Worm (Caenorhabditis elegans) whole organism, late embryonic: Measurements from ENCODE around the gene F44A2.7.

Source experiments
- K09A11.1 ChIP-seq: sonication (generic microtip); optimal IDR thresholded peaks from 2 replicates; lab custom pipeline; 2017; ENCODE audit warnings: antibody characterized with exemption, mild to moderate bottlenecking, missing genetic modification characterization, missing compliant biosample characterization; ENCODE audit not compliant: insufficient read depth
- T23F11.4 ChIP-seq: fragments of 200-800 bp; sonication (Bioruptor generic); optimal IDR thresholded peaks from 2 replicates; lab custom pipeline; 2018; ENCODE audit warnings: mild to moderate bottlenecking, missing genetic modification characterization, missing compliant biosample characterization
- Y22D7AL.16 ChIP-seq: sonication (generic microtip); optimal IDR thresholded peaks from 2 replicates; lab custom pipeline; 2016; ENCODE audit warnings: missing genetic modification characterization, missing compliant biosample characterization
- ahr-1 ChIP-seq: sonication (generic microtip); optimal IDR thresholded peaks from 2 replicates; lab custom pipeline; 2016; ENCODE audit warnings: missing genetic modification characterization, missing compliant biosample characterization
- ama-1 ChIP-seq: fragments of 150-350 bp; optimal IDR thresholded peaks from 2 replicates; lab custom pipeline; 2014
- ceh-14 ChIP-seq: sonication (generic microtip); optimal IDR thresholded peaks from 2 replicates; lab custom pipeline; 2016; ENCODE audit warnings: missing genotype, missing genetic modification characterization, missing compliant biosample characterization
- ceh-2 ChIP-seq: sonication (generic microtip); optimal IDR thresholded peaks from 2 replicates; lab custom pipeline; 2016; ENCODE audit warnings: missing genotype, missing genetic modification characterization, missing compliant biosample characterization
- ceh-24 ChIP-seq: sonication (generic microtip); optimal IDR thresholded peaks from 2 replicates; lab custom pipeline; 2016; ENCODE audit warnings: mild to moderate bottlenecking, missing genetic modification characterization, missing compliant biosample characterization
- ceh-31 ChIP-seq: sonication (generic microtip); optimal IDR thresholded peaks from 2 replicates; lab custom pipeline; 2016; ENCODE audit warnings: missing genetic modification characterization, missing compliant biosample characterization
- ceh-34 ChIP-seq: sonication (generic microtip); optimal IDR thresholded peaks from 2 replicates; lab custom pipeline; 2016; ENCODE audit warnings: mild to moderate bottlenecking, missing genetic modification characterization, missing compliant biosample characterization
- ceh-45 ChIP-seq: fragments of 200-800 bp; sonication (Bioruptor generic); IDR thresholded peaks from 2 replicates; pipeline ENCODE4 v1.3.6; 2022; ENCODE audit warnings: missing genetic modification reagents, missing genetic modification characterization, missing compliant biosample characterization
- ceh-48 ChIP-seq: sonication (generic microtip); optimal IDR thresholded peaks from 2 replicates; lab custom pipeline; 2016; ENCODE audit warnings: missing genetic modification characterization, inconsistent platforms, missing compliant biosample characterization
- ceh-9 ChIP-seq: sonication (generic microtip); optimal IDR thresholded peaks from 2 replicates; lab custom pipeline; 2016; ENCODE audit warnings: mild to moderate bottlenecking, missing genetic modification characterization, inconsistent platforms, missing compliant biosample characterization
- dmd-4 ChIP-seq: sonication (generic microtip); optimal IDR thresholded peaks from 2 replicates; lab custom pipeline; 2016; ENCODE audit warnings: borderline replicate concordance, missing genetic modification characterization, missing compliant biosample characterization
- elt-4 ChIP-seq: sonication (generic microtip); optimal IDR thresholded peaks from 2 replicates; lab custom pipeline; 2016; ENCODE audit warnings: missing genetic modification characterization, missing compliant biosample characterization
- eyg-1 ChIP-seq: sonication (generic microtip); optimal IDR thresholded peaks from 2 replicates; lab custom pipeline; 2016; ENCODE audit warnings: missing genotype, missing genetic modification characterization, missing compliant biosample characterization
- fkh-10 ChIP-seq: fragments of 150-350 bp; optimal IDR thresholded peaks from 2 replicates; lab custom pipeline; 2014; ENCODE audit warnings: missing biosample characterization, missing genetic modification reagents, missing genetic modification characterization
- gmeb-2 ChIP-seq: sonication (generic microtip); optimal IDR thresholded peaks from 2 replicates; lab custom pipeline; 2016; ENCODE audit warnings: missing genetic modification characterization, inconsistent platforms, missing compliant biosample characterization
- hlh-13 ChIP-seq: fragments of 200-800 bp; sonication (Bioruptor generic); optimal IDR thresholded peaks from 2 replicates; lab custom pipeline; 2018; ENCODE audit warnings: mild to moderate bottlenecking, missing genetic modification characterization, missing compliant biosample characterization
- hlh-30 ChIP-seq: sonication (generic microtip); optimal IDR thresholded peaks from 2 replicates; lab custom pipeline; 2017; ENCODE audit warnings: antibody characterized with exemption, missing genetic modification characterization, missing compliant biosample characterization; ENCODE audit not compliant: insufficient read depth
- hlh-6 ChIP-seq: sonication (generic microtip); optimal IDR thresholded peaks from 2 replicates; lab custom pipeline; 2016; ENCODE audit warnings: missing genotype, missing genetic modification characterization, missing compliant biosample characterization
- hlh-8 ChIP-seq: sonication (generic microtip); optimal IDR thresholded peaks from 2 replicates; lab custom pipeline; 2016; ENCODE audit warnings: missing genotype, missing genetic modification characterization, missing compliant biosample characterization
- mec-3 ChIP-seq: sonication (generic microtip); optimal IDR thresholded peaks from 2 replicates; lab custom pipeline; 2016; ENCODE audit warnings: borderline replicate concordance, missing genetic modification characterization, missing compliant biosample characterization
- nhr-11 ChIP-seq: fragments of 150-350 bp; optimal IDR thresholded peaks from 2 replicates; lab custom pipeline; 2014; ENCODE audit warnings: missing biosample characterization, missing genetic modification characterization
- nhr-232 ChIP-seq: sonication (generic microtip); optimal IDR thresholded peaks from 2 replicates; lab custom pipeline; 2016; ENCODE audit warnings: missing genetic modification characterization, missing compliant biosample characterization
- pat-9 ChIP-seq: fragments of 200-800 bp; sonication (Bioruptor generic); optimal IDR thresholded peaks from 2 replicates; lab custom pipeline; 2018; ENCODE audit warnings: mild to moderate bottlenecking, missing genetic modification characterization, moderate library complexity, missing compliant biosample characterization
- pha-4 ChIP-seq: fragments of 150-350 bp; optimal IDR thresholded peaks from 2 replicates; lab custom pipeline; 2018; ENCODE audit warnings: missing biosample characterization, missing genetic modification reagents, missing genetic modification characterization
- rnt-1 ChIP-seq: sonication (generic microtip); optimal IDR thresholded peaks from 2 replicates; lab custom pipeline; 2016; ENCODE audit warnings: missing genetic modification characterization, missing compliant biosample characterization
- sox-2 ChIP-seq: fragments of 200-800 bp; sonication (Bioruptor generic); IDR thresholded peaks from 2 replicates; pipeline ENCODE4 v1.3.6; 2022; ENCODE audit warnings: missing genetic modification reagents, missing genetic modification characterization, missing compliant biosample characterization
- tbx-2 ChIP-seq: sonication (generic microtip); optimal IDR thresholded peaks from 2 replicates; lab custom pipeline; 2016; ENCODE audit warnings: missing genetic modification characterization, missing compliant biosample characterization
- tbx-7 ChIP-seq: sonication (generic microtip); optimal IDR thresholded peaks from 2 replicates; lab custom pipeline; 2016; ENCODE audit warnings: missing genotype, missing genetic modification characterization, missing compliant biosample characterization
- ttx-3 ChIP-seq: sonication (generic microtip); optimal IDR thresholded peaks from 2 replicates; lab custom pipeline; 2016; ENCODE audit warnings: missing genetic modification reagents, missing genetic modification characterization, missing compliant biosample characterization
- unc-3 ChIP-seq, 2 experiments: fragments of 200-800 bp in 1 of 2; sonication (Bioruptor generic) in 1 of 2; sonication (generic microtip) in 1 of 2; conservative IDR thresholded peaks in 1 of 2; optimal IDR thresholded peaks in 1 of 2; 2 replicates each; pipeline versions ENCODE4 v1.3.6 to Lab custom; 2016 to 2022; ENCODE audit warnings: missing compliant biosample characterization in 2 of 2, missing genetic modification characterization in 2 of 2, missing genetic modification reagents in 1 of 2
- unc-42 ChIP-seq: sonication (generic microtip); optimal IDR thresholded peaks from 2 replicates; lab custom pipeline; 2016; ENCODE audit warnings: missing genotype, missing genetic modification characterization, missing compliant biosample characterization
- unc-55 ChIP-seq: sonication (generic microtip); optimal IDR thresholded peaks from 2 replicates; lab custom pipeline; 2017; ENCODE audit warnings: missing biosample characterization, missing genetic modification reagents, missing genetic modification characterization
- unc-86 ChIP-seq: sonication (generic microtip); optimal IDR thresholded peaks from 2 replicates; lab custom pipeline; 2016; ENCODE audit warnings: missing genetic modification characterization, missing compliant biosample characterization
- zip-5 ChIP-seq: sonication (generic microtip); optimal IDR thresholded peaks from 2 replicates; lab custom pipeline; 2016; ENCODE audit warnings: missing genetic modification characterization, missing compliant biosample characterization
- ztf-16 ChIP-seq: sonication (generic microtip); optimal IDR thresholded peaks from 2 replicates; lab custom pipeline; 2017; ENCODE audit warnings: missing genetic modification characterization, missing compliant biosample characterization

F44A2.7 gene

DNA sequence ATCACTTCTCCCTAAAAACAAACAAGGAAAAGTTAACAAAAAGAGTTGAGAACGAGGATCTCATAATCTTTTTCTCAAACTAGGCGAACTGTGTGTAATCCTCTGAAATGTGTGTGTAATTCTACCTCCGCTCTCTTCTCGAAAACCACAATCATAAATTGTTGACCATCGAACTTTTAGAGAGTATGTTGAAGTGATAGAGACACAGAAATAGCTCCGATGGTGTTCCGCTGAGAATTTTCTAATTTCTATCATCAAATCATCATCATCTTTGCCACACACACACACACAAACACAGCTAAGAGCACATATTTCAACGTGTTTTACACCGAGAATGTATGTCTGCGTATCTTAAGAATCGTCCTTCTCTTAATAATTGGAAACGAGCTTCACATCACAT, 25.7 kb upstream of the F44A2.7 start:
- TF ChIP-seq rnt-1 (tag; lab: Kevin White, UChicago): peak; percentile 60
- no peak for TF ChIP-seq pat-9
- TF ChIP-seq, all 69 proteins: peak for 1

DNA sequence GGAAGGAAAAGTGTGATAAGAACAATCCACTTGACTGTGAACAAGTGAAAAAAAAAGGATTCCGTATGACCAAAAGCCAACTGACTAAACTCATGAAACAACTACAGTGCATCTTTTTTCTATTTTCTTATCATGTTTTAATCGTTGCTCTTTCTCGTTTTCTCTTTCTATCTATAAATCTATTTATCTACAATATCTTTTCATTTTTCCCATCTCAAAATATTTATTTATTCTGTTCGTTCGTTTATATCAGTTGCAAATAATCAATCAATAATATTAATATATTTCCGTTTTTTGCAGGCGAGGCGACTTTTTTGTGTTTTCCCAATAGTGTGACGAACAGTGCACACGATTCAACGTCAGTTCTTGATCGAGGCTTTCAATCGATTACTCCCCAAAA, 24.0 kb upstream of the F44A2.7 start, which contains the start of gene F44A2.5:
Gene F44A2.5 (plus strand): TSS at position 301 of the 400 bp plus-strand sequence.
- TF ChIP-seq hlh-8 (no peak), nhr-11 (no peak), ceh-24 (no peak), unc-55 (GFP tag; lab: Kevin White, UChicago) (no peak), tbx-7 (tag; lab: Kevin White, UChicago) (no peak), Y22D7AL.16 (tag; lab: Kevin White, UChicago) (no peak), ceh-34 (tag; lab: Kevin White, UChicago) (no peak), gmeb-2 (tag; lab: Kevin White, UChicago) (no peak), unc-86 (no peak), ceh-48 (tag; lab: Kevin White, UChicago) (no peak), ama-1 (lab: Kevin White, UChicago) (no peak), T23F11.4 (no peak), ceh-14 (tag; lab: Kevin White, UChicago) (no peak), ceh-45 (GFP tag; lab: Robert Waterston, UW) (no peak), elt-4 (tag; lab: Kevin White, UChicago) (no peak), ttx-3 (tag; lab: Kevin White, UChicago) (no peak), mec-3 (tag; lab: Kevin White, UChicago) (no peak), unc-3 (GFP tag; conservative IDR thresholded peaks at IDR 0.05; lab: Robert Waterston, UW) (no peak), unc-3 (tag; optimal IDR thresholded peaks at IDR 0.05; lab: Kevin White, UChicago) (no peak), eyg-1 (tag; lab: Kevin White, UChicago) (no peak), zip-5 (tag; lab: Kevin White, UChicago) (no peak)
- TF ChIP-seq, all 69 proteins: peak for 0

DNA sequence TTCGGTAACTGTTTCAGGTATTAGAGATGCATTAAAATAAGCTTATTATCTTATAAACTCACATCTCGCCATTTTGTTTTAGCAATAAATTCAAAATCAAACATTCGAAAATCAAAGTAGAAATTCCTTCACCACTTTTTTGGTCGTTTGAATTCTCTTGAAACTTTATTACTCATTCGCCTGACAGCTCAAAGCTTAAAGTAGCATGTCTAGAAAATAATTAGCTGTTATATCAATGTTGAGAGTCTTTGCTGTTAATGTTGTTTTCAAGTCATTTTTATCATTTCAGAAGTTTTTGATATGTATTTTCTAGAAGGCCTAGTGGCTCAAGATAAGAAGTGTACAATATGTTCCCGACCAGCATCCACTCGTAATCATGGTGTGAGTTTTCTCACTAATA, 18.3 kb upstream of the F44A2.7 start, which contains the start of gene nhr-39:
Gene nhr-39 (plus strand): TSS at position 301 of the 400 bp plus-strand sequence.
- no peak for TF ChIP-seq unc-3 (GFP tag; conservative IDR thresholded peaks at IDR 0.05; lab: Robert Waterston, UW)
- TF ChIP-seq unc-3 (tag; optimal IDR thresholded peaks at IDR 0.05; lab: Kevin White, UChicago): no peak
- no peak for TF ChIP-seq sox-2 (GFP tag; lab: Robert Waterston, UW)
- no peak for TF ChIP-seq tbx-7 (tag; lab: Kevin White, UChicago)
- no peak for TF ChIP-seq hlh-13 (GFP tag; lab: Kevin White, UChicago)
- TF ChIP-seq ceh-9 (tag; lab: Kevin White, UChicago): no peak
- no peak for TF ChIP-seq ahr-1 (tag; lab: Kevin White, UChicago)
- no peak for TF ChIP-seq pha-4 (tag; lab: Kevin White, UChicago)
- no peak for TF ChIP-seq ceh-2
- TF ChIP-seq mec-3 (tag; lab: Kevin White, UChicago): no peak
- TF ChIP-seq elt-4 (tag; lab: Kevin White, UChicago): no peak
- no peak for TF ChIP-seq ceh-24
- no peak for TF ChIP-seq unc-42
- no peak for TF ChIP-seq hlh-6 (tag; lab: Kevin White, UChicago)
- no peak for TF ChIP-seq tbx-2 (tag; lab: Kevin White, UChicago)
- no peak for TF ChIP-seq Y22D7AL.16 (tag; lab: Kevin White, UChicago)
- no peak for TF ChIP-seq fkh-10
- no peak for TF ChIP-seq unc-86
- no peak for TF ChIP-seq ceh-31
- no peak for TF ChIP-seq hlh-30 (tag; lab: Kevin White, UChicago)
- no peak for TF ChIP-seq K09A11.1 (tag; lab: Kevin White, UChicago)

DNA sequence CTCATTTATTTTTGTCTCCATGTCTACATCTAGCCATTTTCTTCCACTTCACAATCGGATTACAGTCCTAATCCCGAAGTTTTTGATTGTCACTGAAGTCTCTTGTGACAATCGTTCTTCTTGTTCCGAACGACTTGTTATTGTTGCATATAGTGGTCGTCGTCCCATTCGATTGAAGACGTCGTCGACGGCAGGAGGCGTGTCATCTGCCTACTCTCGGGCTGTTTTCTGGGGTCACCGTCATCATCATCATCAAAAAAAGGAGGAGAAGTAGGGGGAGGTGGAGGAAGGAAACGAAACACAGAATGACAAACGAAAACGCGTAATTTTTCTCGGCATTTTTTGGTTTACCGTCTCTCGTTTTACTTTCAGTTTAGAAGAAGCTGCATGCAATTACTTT, 16.2 kb upstream of the F44A2.7 start, which contains the start of gene F44A2.3:
Gene F44A2.3 (plus strand): TSS at position 301 of the 400 bp plus-strand sequence.
- TF ChIP-seq pha-4 (tag; lab: Kevin White, UChicago) (no peak), ceh-9 (tag; lab: Kevin White, UChicago) (no peak), ceh-45 (GFP tag; lab: Robert Waterston, UW) (no peak), nhr-232 (tag; lab: Kevin White, UChicago) (no peak), ztf-16 (tag; lab: Kevin White, UChicago) (no peak), unc-3 (GFP tag; conservative IDR thresholded peaks at IDR 0.05; lab: Robert Waterston, UW) (no peak), unc-3 (tag; optimal IDR thresholded peaks at IDR 0.05; lab: Kevin White, UChicago) (no peak), dmd-4 (no peak)
